Fruit fly (Drosophila melanogaster) whole organism, embryonic: ENCODE results near the gene Ms.
A peak's percentile ranks its signal among the peaks of the same experiment; 100 is the strongest.

Source experiments
- CG10543 ChIP-seq: fragments of 200-800 bp; sonication (Bioruptor generic); optimal IDR thresholded peaks from 3 replicates; lab custom pipeline; 2017; ENCODE audit warnings: missing biosample characterization, mild to moderate bottlenecking, missing genetic modification characterization, moderate library complexity
- CG11085 ChIP-seq: fragments of 200-800 bp; sonication (Bioruptor generic); IDR thresholded peaks from 2 replicates; pipeline ENCODE4 v1.3.6; 2022; ENCODE audit warnings: missing biosample characterization, missing genetic modification characterization
- CG11504 ChIP-seq: fragments of 200-800 bp; sonication (Bioruptor generic); optimal IDR thresholded peaks from 3 replicates; lab custom pipeline; 2019; ENCODE audit warnings: missing biosample characterization, mild to moderate bottlenecking, missing genetic modification characterization, moderate library complexity
- CG16813 ChIP-seq: fragments of 200-800 bp; sonication (Bioruptor generic); IDR thresholded peaks from 3 replicates; pipeline ENCODE4 v1.3.6; 2022; ENCODE audit warnings: missing biosample characterization, missing genetic modification characterization; ENCODE audit not compliant: partially characterized antibody
- CG18262 ChIP-seq: fragments of 200-800 bp; optimal IDR thresholded peaks from 3 replicates; lab custom pipeline; 2019; ENCODE audit warnings: missing biosample characterization, mild to moderate bottlenecking, missing genetic modification characterization, moderate library complexity
- CG30403 ChIP-seq: fragments of 200-800 bp; sonication (Bioruptor generic); optimal IDR thresholded peaks from 3 replicates; lab custom pipeline; 2016; ENCODE audit warnings: missing biosample characterization, missing genetic modification characterization
- CG34224 ChIP-seq: fragments of 200-800 bp; sonication (Bioruptor generic); IDR thresholded peaks from 3 replicates; pipeline ENCODE4 v1.3.6; 2022; ENCODE audit warnings: missing biosample characterization, missing genetic modification characterization; ENCODE audit not compliant: partially characterized antibody
- CG4730 ChIP-seq: fragments of 200-800 bp; sonication (Bioruptor generic); IDR thresholded peaks from 2 replicates; pipeline ENCODE4 v1.3.6; 2022; ENCODE audit warnings: missing biosample characterization, missing genetic modification characterization
- CG5953 ChIP-seq: fragments of 200-800 bp; sonication (Bioruptor generic); IDR thresholded peaks from 2 replicates; pipeline ENCODE4 v1.3.6; 2022; ENCODE audit warnings: missing biosample characterization, missing genetic modification characterization
- CG6175 ChIP-seq: fragments of 200-800 bp; sonication (Bioruptor generic); IDR thresholded peaks from 3 replicates; pipeline ENCODE4 v1.3.6; 2022; ENCODE audit warnings: missing biosample characterization, missing genetic modification characterization
- CG6689 ChIP-seq: fragments of 200-800 bp; sonication (Bioruptor generic); IDR thresholded peaks from 2 replicates; pipeline ENCODE4 v1.3.6; 2022; ENCODE audit warnings: missing biosample characterization, missing genetic modification characterization
- CkIIα-i1 ChIP-seq: fragments of 200-800 bp; sonication (Bioruptor generic); IDR thresholded peaks from 2 replicates; pipeline ENCODE4 v1.3.6; 2022; ENCODE audit warnings: missing biosample characterization, missing genetic modification characterization
- CrebB ChIP-seq: fragments of 200-800 bp; sonication (Bioruptor generic); optimal IDR thresholded peaks from 3 replicates; lab custom pipeline; 2018; ENCODE audit warnings: missing biosample characterization, mild to moderate bottlenecking, missing genetic modification characterization
- D19B ChIP-seq: fragments of 200-800 bp; sonication (Bioruptor generic); optimal IDR thresholded peaks from 2 replicates; lab custom pipeline; 2017; ENCODE audit warnings: missing biosample characterization, mild to moderate bottlenecking, missing genetic modification characterization
- Dbx ChIP-seq: fragments of 200-800 bp; sonication (Bioruptor generic); IDR thresholded peaks from 3 replicates; pipeline ENCODE4 v1.3.6; 2022; ENCODE audit warnings: missing biosample characterization, missing genetic modification characterization
- Deaf1 ChIP-seq: fragments of 200-800 bp; optimal IDR thresholded peaks from 3 replicates; lab custom pipeline; 2019; ENCODE audit warnings: missing biosample characterization, mild to moderate bottlenecking, missing genetic modification characterization, moderate library complexity
- Dip2 ChIP-seq: fragments of 200-800 bp; sonication (Bioruptor generic); IDR thresholded peaks from 2 replicates; pipeline ENCODE4 v1.3.6; 2022; ENCODE audit warnings: missing biosample characterization, missing genetic modification characterization
- Dp ChIP-seq: fragments of 200-800 bp; sonication (Bioruptor generic); optimal IDR thresholded peaks from 2 replicates; lab custom pipeline; 2018; ENCODE audit warnings: missing biosample characterization, mild to moderate bottlenecking, missing genetic modification characterization, moderate library complexity
- E2f1 ChIP-seq: fragments of 200-800 bp; sonication (Bioruptor generic); IDR thresholded peaks from 2 replicates; pipeline ENCODE4 v1.3.6; 2022; ENCODE audit warnings: missing biosample characterization, missing genetic modification characterization
- Ets65A ChIP-seq: fragments of 200-800 bp; sonication (Bioruptor generic); peaks from one replicate; lab custom pipeline; 2016; ENCODE audit warnings: missing biosample characterization, missing genetic modification characterization
- Fer1 ChIP-seq: fragments of 200-800 bp; sonication (Bioruptor generic); optimal IDR thresholded peaks from 2 replicates; lab custom pipeline; 2017; ENCODE audit warnings: missing biosample characterization, mild to moderate bottlenecking, missing genetic modification characterization
- Fer3 ChIP-seq: fragments of 200-800 bp; sonication (Bioruptor generic); optimal IDR thresholded peaks from 2 replicates; lab custom pipeline; 2018; ENCODE audit warnings: missing biosample characterization, mild to moderate bottlenecking, missing genetic modification characterization, moderate library complexity
- HLH4C ChIP-seq: fragments of 200-800 bp; sonication (Bioruptor generic); IDR thresholded peaks from 3 replicates; pipeline ENCODE4 v1.3.6; 2022; ENCODE audit warnings: missing biosample characterization, missing genetic modification characterization; ENCODE audit not compliant: partially characterized antibody
- Jarid2 ChIP-seq: fragments of 200-800 bp; sonication (Bioruptor generic); optimal IDR thresholded peaks from 3 replicates; lab custom pipeline; 2017; ENCODE audit warnings: mild to moderate bottlenecking, missing biosample characterization, missing genetic modification reagents, missing genetic modification characterization
- Lpt ChIP-seq: fragments of >200 bp; optimal IDR thresholded peaks from 2 replicates; lab custom pipeline; 2018; ENCODE audit warnings: missing biosample characterization, missing genetic modification characterization
- ab ChIP-seq: fragments of 200-800 bp; sonication (Bioruptor generic); optimal IDR thresholded peaks from 2 replicates; lab custom pipeline; 2016; ENCODE audit warnings: missing biosample characterization, missing genetic modification characterization
- aop ChIP-seq: fragments of 200-800 bp; sonication (Bioruptor generic); IDR thresholded peaks from 2 replicates; pipeline ENCODE4 v1.3.6; 2022; ENCODE audit warnings: missing biosample characterization, missing genetic modification characterization
- caup ChIP-seq: fragments of 200-800 bp; sonication (Bioruptor generic); optimal IDR thresholded peaks from 3 replicates; lab custom pipeline; 2017; ENCODE audit warnings: missing biosample characterization, mild to moderate bottlenecking, missing genetic modification characterization, moderate library complexity; ENCODE audit not compliant: severe bottlenecking
- dysf ChIP-seq: fragments of 200-800 bp; sonication (Bioruptor generic); IDR thresholded peaks from 3 replicates; pipeline ENCODE4 v1.3.6; 2022; ENCODE audit warnings: missing biosample characterization, missing genetic modification characterization
- ewg ChIP-seq: fragments of 200-800 bp; sonication (Bioruptor generic); optimal IDR thresholded peaks from 3 replicates; lab custom pipeline; 2017; ENCODE audit warnings: mild to moderate bottlenecking, missing biosample characterization, missing genetic modification reagents, missing genetic modification characterization
- fd102C ChIP-seq: fragments of 200-800 bp; sonication (Bioruptor generic); optimal IDR thresholded peaks from 2 replicates; lab custom pipeline; 2018; ENCODE audit warnings: missing biosample characterization, mild to moderate bottlenecking, missing genetic modification characterization, moderate library complexity
- ham ChIP-seq: fragments of 200-800 bp; sonication (Bioruptor generic); IDR thresholded peaks from 2 replicates; pipeline ENCODE4 v1.3.6; 2022; ENCODE audit warnings: missing biosample characterization, missing genetic modification characterization
- jigr1 ChIP-seq: fragments of 200-800 bp; sonication (Bioruptor generic); IDR thresholded peaks from 3 replicates; pipeline ENCODE4 v1.3.6; 2022; ENCODE audit warnings: missing biosample characterization, missing genetic modification characterization
- klu ChIP-seq: fragments of 200-800 bp; sonication (Bioruptor generic); IDR thresholded peaks from 2 replicates; pipeline ENCODE4 v1.3.6; 2022; ENCODE audit warnings: missing biosample characterization, missing genetic modification characterization
- knrl ChIP-seq: fragments of 200-800 bp; sonication (Bioruptor generic); IDR thresholded peaks from 3 replicates; pipeline ENCODE4 v1.3.6; 2022; ENCODE audit warnings: missing biosample characterization, missing genetic modification characterization; ENCODE audit not compliant: partially characterized antibody
- mam ChIP-seq: fragments of 200-800 bp; sonication (Bioruptor generic); optimal IDR thresholded peaks from 3 replicates; lab custom pipeline; 2016; ENCODE audit warnings: missing biosample characterization, missing genetic modification characterization
- mirr ChIP-seq: fragments of 200-800 bp; sonication (Bioruptor generic); optimal IDR thresholded peaks from 3 replicates; lab custom pipeline; 2018; ENCODE audit warnings: missing biosample characterization, mild to moderate bottlenecking, missing genetic modification characterization
- nom ChIP-seq: fragments of 200-800 bp; sonication (Bioruptor generic); optimal IDR thresholded peaks from 2 replicates; lab custom pipeline; 2017; ENCODE audit warnings: missing biosample characterization, missing genetic modification characterization, mild to moderate bottlenecking, moderate library complexity, missing genetic modification reagents
- peb ChIP-seq: fragments of 200-800 bp; sonication (Bioruptor generic); IDR thresholded peaks from 2 replicates; pipeline ENCODE4 v1.3.6; 2022; ENCODE audit warnings: missing biosample characterization, missing genetic modification characterization
- pho ChIP-seq: fragments of 200-800 bp; sonication (Bioruptor generic); optimal IDR thresholded peaks from 2 replicates; lab custom pipeline; 2016; ENCODE audit warnings: missing biosample characterization, missing genetic modification characterization
- psq ChIP-seq: fragments of 200-800 bp; sonication (Bioruptor generic); optimal IDR thresholded peaks from 2 replicates; lab custom pipeline; 2017; ENCODE audit warnings: missing biosample characterization, missing genetic modification characterization
- sens ChIP-seq: fragments of 200-800 bp; sonication (Bioruptor generic); peaks from one replicate; lab custom pipeline; 2016; ENCODE audit warnings: missing biosample characterization, missing genetic modification characterization
- sna ChIP-seq: fragments of 200-800 bp; sonication (Bioruptor generic); IDR thresholded peaks from 2 replicates; pipeline ENCODE4 v1.3.6; 2022; ENCODE audit warnings: missing biosample characterization, missing genetic modification characterization; ENCODE audit not compliant: partially characterized antibody
- sob ChIP-seq: fragments of 200-800 bp; sonication (Bioruptor generic); IDR thresholded peaks from 2 replicates; pipeline ENCODE4 v1.3.6; 2022; ENCODE audit warnings: missing biosample characterization, missing genetic modification characterization
- tup ChIP-seq: fragments of 200-800 bp; sonication (Bioruptor generic); optimal IDR thresholded peaks from 2 replicates; lab custom pipeline; 2016; ENCODE audit warnings: missing biosample characterization, mild to moderate bottlenecking, missing genetic modification characterization, moderate library complexity
- usp ChIP-seq: fragments of >200 bp; optimal IDR thresholded peaks from 2 replicates; lab custom pipeline; 2017; ENCODE audit warnings: missing biosample characterization, missing genetic modification characterization
- vnd ChIP-seq: fragments of 200-800 bp; sonication (Bioruptor generic); IDR thresholded peaks from 3 replicates; pipeline ENCODE4 v1.3.6; 2022; ENCODE audit warnings: missing biosample characterization, missing genetic modification characterization; ENCODE audit not compliant: partially characterized antibody
- wek ChIP-seq: fragments of 200-800 bp; sonication (Bioruptor generic); optimal IDR thresholded peaks from 3 replicates; lab custom pipeline; 2018; ENCODE audit warnings: missing biosample characterization, mild to moderate bottlenecking, missing genetic modification characterization, moderate library complexity
- yki ChIP-seq: fragments of >200 bp; optimal IDR thresholded peaks from 3 replicates; lab custom pipeline; 2018
- zf30C ChIP-seq: fragments of 200-800 bp; sonication (Bioruptor generic); optimal IDR thresholded peaks from 3 replicates; lab custom pipeline; 2018; ENCODE audit warnings: missing biosample characterization, mild to moderate bottlenecking, missing genetic modification characterization

Ms gene

DNA sequence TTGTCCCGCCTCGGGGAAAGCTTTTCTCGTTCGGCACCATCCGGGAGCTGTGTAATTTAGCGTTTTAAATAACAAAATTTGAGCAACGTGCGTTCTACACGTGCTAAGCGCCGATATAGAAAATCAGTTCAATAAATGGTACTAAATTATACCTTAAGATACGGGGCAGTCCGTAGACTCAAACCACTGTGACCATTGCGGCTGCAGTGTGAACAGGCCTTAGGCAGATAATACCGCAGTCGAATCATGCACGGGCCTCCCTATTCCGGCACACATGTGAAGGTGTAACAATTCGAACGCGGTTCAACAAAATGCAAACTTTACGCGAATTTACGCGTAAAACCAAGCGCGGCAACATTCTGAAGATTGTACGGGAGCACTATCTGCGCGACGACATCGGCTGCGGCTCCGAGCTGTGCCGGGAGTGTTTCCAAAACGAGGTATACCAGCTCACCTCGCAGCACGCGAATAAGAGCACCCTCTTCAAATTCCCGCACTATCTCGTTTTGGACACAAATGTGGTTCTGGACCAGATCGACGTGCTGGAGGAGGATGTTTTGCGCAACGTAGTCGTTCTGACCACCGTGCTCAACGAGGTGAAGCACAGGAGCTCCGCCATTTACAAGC, 8.1 kb upstream of the Ms start, which contains the start of the genes Rrp5 and Dis3 (continued):
- no peak for TF ChIP-seq nom (GFP tag; lab: Kevin White, UChicago)
- TF ChIP-seq wek (GFP tag; lab: Kevin White, UChicago): no peak
- TF ChIP-seq yki: no peak
- TF ChIP-seq CrebB (tag; lab: Kevin White, UChicago): no peak
- TF ChIP-seq Fer1 (GFP tag; lab: Kevin White, UChicago): no peak
- TF ChIP-seq Fer3 (tag; lab: Kevin White, UChicago): no peak
- TF ChIP-seq psq (GFP tag; lab: Kevin White, UChicago): no peak
- TF ChIP-seq jigr1: no peak
- no peak for TF ChIP-seq CG4730 (GFP tag; lab: Robert Waterston, UW)
- TF ChIP-seq Dbx: peak; percentile 59; the same call in 1 of the 3 replicates
- 0 out of 2 replicates have a peak, but pooled peaks have one; percentile 30 for TF ChIP-seq sna (GFP tag; lab: Robert Waterston, UW)
- TF ChIP-seq CG34224 (GFP tag; lab: Robert Waterston, UW): no peak; the same call in 2 of the 3 replicates
- no peak for TF ChIP-seq klu (GFP tag; lab: Robert Waterston, UW)
- TF ChIP-seq E2f1 (GFP tag; lab: Robert Waterston, UW): 0 out of 2 replicates have a peak, but pooled peaks have one; percentile 22
- peak; percentile 66 for TF ChIP-seq Ets65A (GFP tag; lab: Kevin White, UChicago)
- TF ChIP-seq CG16813 (GFP tag; lab: Robert Waterston, UW): peak; percentile 36; the same call in 1 of the 3 replicates
- TF ChIP-seq Deaf1 (tag; lab: Kevin White, UChicago): no peak
- no peak for TF ChIP-seq CG10543
- peak; percentile 64 for TF ChIP-seq Dp (GFP tag; lab: Kevin White, UChicago)
- TF ChIP-seq Lpt (GFP tag; lab: Kevin White, UChicago): no peak
- peak; percentile 77 for TF ChIP-seq sob (GFP tag; lab: Robert Waterston, UW)
- no peak for TF ChIP-seq Jarid2 (GFP tag; lab: Kevin White, UChicago)
- no peak for TF ChIP-seq aop
- no peak for TF ChIP-seq CkIIα-i1 (GFP tag; lab: Robert Waterston, UW)
- peak; percentile 42; the same call in 1 of the 2 replicates for TF ChIP-seq CG11085 (GFP tag; lab: Robert Waterston, UW)
- no peak for TF ChIP-seq ham
- no peak for TF ChIP-seq CG11504
- no peak for TF ChIP-seq fd102C
- TF ChIP-seq pho (GFP tag; lab: Kevin White, UChicago): peak; percentile 56
- TF ChIP-seq peb: no peak
- no peak for TF ChIP-seq tup (GFP tag; lab: Kevin White, UChicago)
- TF ChIP-seq CG5953: peak; percentile 17; the same call in 1 of the 2 replicates
- no peak for TF ChIP-seq usp (GFP tag; lab: Kevin White, UChicago)
- TF ChIP-seq zf30C: no peak
- no peak for TF ChIP-seq Dip2 (GFP tag; lab: Robert Waterston, UW)
- peak; percentile 24 for TF ChIP-seq CG30403 (GFP tag; lab: Kevin White, UChicago)
- TF ChIP-seq CG6175 (GFP tag; lab: Robert Waterston, UW): no peak
- TF ChIP-seq D19B (GFP tag; lab: Kevin White, UChicago): no peak
- TF ChIP-seq caup: no peak
- no peak for TF ChIP-seq CG18262 (tag; lab: Kevin White, UChicago)
- TF ChIP-seq ewg (GFP tag; lab: Kevin White, UChicago): no peak
- TF ChIP-seq vnd (GFP tag; lab: Robert Waterston, UW): 0 out of 3 replicates have a peak, but pooled peaks have one; percentile 26
- no peak for TF ChIP-seq CG6689 (GFP tag; lab: Robert Waterston, UW)
- TF ChIP-seq HLH4C (GFP tag; lab: Robert Waterston, UW): peak; percentile 58; the same call in 2 of the 3 replicates
- TF ChIP-seq sens (GFP tag; lab: Kevin White, UChicago): peak; percentile 93
- no peak for TF ChIP-seq mirr (GFP tag; lab: Kevin White, UChicago)
- peak; percentile 47; the same call in 2 of the 3 replicates for TF ChIP-seq dysf (GFP tag; lab: Robert Waterston, UW)
- TF ChIP-seq mam (GFP tag; lab: Kevin White, UChicago): peak; percentile 16
- TF ChIP-seq ab (GFP tag; lab: Kevin White, UChicago): no peak
- peak; percentile 64; the same call in 2 of the 3 replicates for TF ChIP-seq knrl
